Worm (Caenorhabditis elegans) whole organism, L1 larva: ENCODE results near the gene F19G12.1.
"Not testable (repeated sequence)": the region's sequence is repeated elsewhere in the genome, so short reads cannot be mapped to it uniquely, and the experiment has no call there.

Source experiments
- C16A3.4 ChIP-seq: fragments of 150-350 bp; optimal IDR thresholded peaks from 2 replicates; lab custom pipeline; 2014; ENCODE audit warnings: missing biosample characterization, missing genetic modification characterization
- Y116A8C.19 ChIP-seq: sonication (generic microtip); optimal IDR thresholded peaks from 2 replicates; lab custom pipeline; 2016; ENCODE audit warnings: missing compliant biosample characterization, missing genetic modification characterization, borderline replicate concordance
- ama-1 ChIP-seq: fragments of 150-350 bp; optimal IDR thresholded peaks from 2 replicates; lab custom pipeline; 2014
- blmp-1 ChIP-seq: fragments of 150-350 bp; optimal IDR thresholded peaks from 2 replicates; lab custom pipeline; 2014; ENCODE audit warnings: missing biosample characterization, missing genetic modification characterization
- ceh-82 ChIP-seq, 3 experiments: fragments of 150-350 bp in 1 of 3; sonication (generic microtip) in 2 of 3; optimal IDR thresholded peaks; 2 replicates each; lab custom pipeline; 2014 to 2017; ENCODE audit warnings: missing biosample characterization in 3 of 3, missing genetic modification characterization in 3 of 3
- ceh-88 ChIP-seq: fragments of 200-800 bp; sonication (Bioruptor generic); IDR thresholded peaks from 2 replicates; pipeline ENCODE4 v1.3.6; 2022; ENCODE audit warnings: missing genetic modification characterization, missing compliant biosample characterization
- dsc-1 ChIP-seq: sonication (generic microtip); optimal IDR thresholded peaks from 2 replicates; lab custom pipeline; 2016; ENCODE audit warnings: mild to moderate bottlenecking, missing genetic modification characterization, missing compliant biosample characterization
- elt-3 ChIP-seq, 6 experiments: fragments of 150-350 bp in 1 of 6; sonication (generic microtip); optimal IDR thresholded peaks; 2 replicates each; lab custom pipeline; 2017 to 2018; ENCODE audit warnings: missing biosample characterization in 6 of 6, missing genetic modification characterization in 6 of 6, inconsistent platforms in 1 of 6
- ets-5 ChIP-seq: fragments of 200-800 bp; sonication (Bioruptor generic); IDR thresholded peaks from 2 replicates; pipeline ENCODE4 v1.3.6; 2022; ENCODE audit warnings: missing genetic modification characterization, missing compliant biosample characterization
- fkh-8 ChIP-seq: sonication (generic microtip); optimal IDR thresholded peaks from 2 replicates; lab custom pipeline; 2016; ENCODE audit warnings: mild to moderate bottlenecking, missing genetic modification characterization, missing compliant biosample characterization
- hlh-17 ChIP-seq: fragments of 200-800 bp; sonication (Bioruptor generic); optimal IDR thresholded peaks from 2 replicates; lab custom pipeline; 2018; ENCODE audit warnings: missing genetic modification characterization, mild to moderate bottlenecking, missing compliant biosample characterization, moderate library complexity, borderline replicate concordance
- hlh-4 ChIP-seq: sonication (generic microtip); optimal IDR thresholded peaks from 2 replicates; lab custom pipeline; 2016; ENCODE audit warnings: mild to moderate bottlenecking, missing genetic modification characterization, missing compliant biosample characterization
- hpl-2 ChIP-seq: fragments of 150-350 bp; optimal IDR thresholded peaks from 2 replicates; lab custom pipeline; 2014; ENCODE audit warnings: missing biosample characterization, missing genetic modification reagents, missing genetic modification characterization
- lin-13 ChIP-seq: fragments of 150-350 bp; optimal IDR thresholded peaks from 2 replicates; lab custom pipeline; 2014; ENCODE audit warnings: missing biosample characterization, missing genetic modification reagents, missing genetic modification characterization
- lin-14 ChIP-seq: fragments of 200-800 bp; sonication (Bioruptor generic); optimal IDR thresholded peaks from 2 replicates; lab custom pipeline; 2018; ENCODE audit warnings: mild to moderate bottlenecking, missing genetic modification characterization, moderate library complexity, missing compliant biosample characterization
- lin-39 ChIP-seq: fragments of 150-350 bp; optimal IDR thresholded peaks from 2 replicates; lab custom pipeline; 2014; ENCODE audit warnings: missing biosample characterization, missing genetic modification reagents, missing genetic modification characterization
- lir-3 ChIP-seq: sonication (generic microtip); optimal IDR thresholded peaks from 2 replicates; lab custom pipeline; 2016; ENCODE audit warnings: mild to moderate bottlenecking, missing genetic modification characterization, moderate library complexity, missing compliant biosample characterization; ENCODE audit not compliant: poor library complexity
- lsy-2 ChIP-seq, 2 experiments: fragments of 150-350 bp; optimal IDR thresholded peaks; 2 replicates each; lab custom pipeline; 2014; ENCODE audit warnings: missing biosample characterization in 2 of 2, missing genetic modification characterization in 2 of 2
- mab-9 ChIP-seq: fragments of 200-800 bp; sonication (Bioruptor generic); IDR thresholded peaks from 2 replicates; pipeline ENCODE4 v1.3.6; 2022; ENCODE audit warnings: missing genetic modification reagents, missing genetic modification characterization, missing compliant biosample characterization
- mep-1 ChIP-seq: fragments of 150-350 bp; optimal IDR thresholded peaks from 2 replicates; lab custom pipeline; 2014; ENCODE audit warnings: missing biosample characterization, missing genetic modification characterization
- nhr-19 ChIP-seq: fragments of 200-800 bp; sonication (Bioruptor generic); conservative IDR thresholded peaks from 2 replicates; pipeline ENCODE4 v1.3.6; 2022; ENCODE audit warnings: missing genetic modification characterization, missing compliant biosample characterization
- nhr-237 ChIP-seq: fragments of 150-350 bp; optimal IDR thresholded peaks from 2 replicates; lab custom pipeline; 2014; ENCODE audit warnings: missing biosample characterization, missing genetic modification characterization
- nhr-28 ChIP-seq: fragments of 150-350 bp; optimal IDR thresholded peaks from 2 replicates; lab custom pipeline; 2014; ENCODE audit warnings: missing biosample characterization, missing genetic modification characterization
- nhr-84 ChIP-seq: sonication (generic microtip); optimal IDR thresholded peaks from 2 replicates; lab custom pipeline; 2017; ENCODE audit warnings: missing biosample characterization, missing genetic modification characterization
- nhr-90 ChIP-seq: sonication (generic microtip); optimal IDR thresholded peaks from 2 replicates; lab custom pipeline; 2016; ENCODE audit warnings: mild to moderate bottlenecking, missing genetic modification characterization, missing compliant biosample characterization; ENCODE audit not compliant: poor library complexity
- pag-3 ChIP-seq: sonication (generic microtip); optimal IDR thresholded peaks from 2 replicates; lab custom pipeline; 2017; ENCODE audit warnings: missing genetic modification characterization, mild to moderate bottlenecking, missing compliant biosample characterization, antibody characterized with exemption, borderline replicate concordance; ENCODE audit not compliant: insufficient read depth
- pqm-1 ChIP-seq: sonication (generic microtip); optimal IDR thresholded peaks from 3 replicates; lab custom pipeline; 2017; ENCODE audit warnings: missing biosample characterization, missing genetic modification characterization
- skn-1 ChIP-seq: fragments of 150-350 bp; optimal IDR thresholded peaks from 2 replicates; lab custom pipeline; 2014; ENCODE audit warnings: missing biosample characterization, missing genetic modification characterization
- snu-23 ChIP-seq: sonication (generic microtip); optimal IDR thresholded peaks from 2 replicates; lab custom pipeline; 2016; ENCODE audit warnings: missing genetic modification characterization, missing compliant biosample characterization
- sptf-1 ChIP-seq: fragments of 150-350 bp; optimal IDR thresholded peaks from 2 replicates; lab custom pipeline; 2014; ENCODE audit warnings: missing biosample characterization, missing genetic modification characterization
- tbx-2 ChIP-seq: sonication (generic microtip); optimal IDR thresholded peaks from 2 replicates; lab custom pipeline; 2016; ENCODE audit warnings: missing genetic modification characterization, missing compliant biosample characterization
- tlp-1 ChIP-seq: fragments of 150-350 bp; optimal IDR thresholded peaks from 2 replicates; lab custom pipeline; 2014; ENCODE audit warnings: missing biosample characterization, missing genetic modification characterization
- unc-30 ChIP-seq: sonication (generic microtip); optimal IDR thresholded peaks from 2 replicates; lab custom pipeline; 2017; ENCODE audit warnings: missing biosample characterization, missing genetic modification characterization
- unc-98 ChIP-seq: fragments of 200-800 bp; sonication (Bioruptor generic); IDR thresholded peaks from 2 replicates; pipeline ENCODE4 v1.3.6; 2022; ENCODE audit warnings: missing genetic modification characterization, missing compliant biosample characterization
- xbp-1 ChIP-seq: sonication (generic microtip); optimal IDR thresholded peaks from 2 replicates; lab custom pipeline; 2016; ENCODE audit warnings: missing genetic modification characterization, missing compliant biosample characterization
- zag-1 ChIP-seq: fragments of 150-350 bp; optimal IDR thresholded peaks from 2 replicates; lab custom pipeline; 2014; ENCODE audit warnings: missing biosample characterization, missing genetic modification characterization

F19G12.1 gene

DNA sequence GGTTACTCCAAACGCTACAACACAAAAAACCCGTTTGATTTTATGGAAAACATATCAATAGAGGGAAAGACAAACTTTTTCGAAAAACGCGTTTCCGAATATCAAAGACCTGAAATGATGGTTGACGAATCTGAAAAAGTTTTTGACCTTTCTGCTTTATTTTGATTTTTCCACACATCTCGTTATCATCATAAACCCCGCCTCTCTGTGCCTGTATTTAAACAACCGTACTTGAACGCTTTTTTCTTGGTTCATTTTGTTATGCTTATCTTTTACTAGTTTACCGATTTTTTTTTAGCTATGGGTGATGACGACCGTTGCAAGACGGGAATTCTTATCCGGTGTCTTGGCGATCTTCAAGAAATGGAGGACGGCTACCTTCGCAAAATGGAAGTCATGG is at the start of gene F19G12.1:
Gene F19G12.1 (plus strand): TSS at position 301 of the 400 bp plus-strand sequence.
- not testable (repeated sequence) for TF ChIP-seq tbx-2 (tag; lab: Kevin White, UChicago); ama-1 (lab: Kevin White, UChicago); blmp-1 (tag; lab: Kevin White, UChicago)

DNA sequence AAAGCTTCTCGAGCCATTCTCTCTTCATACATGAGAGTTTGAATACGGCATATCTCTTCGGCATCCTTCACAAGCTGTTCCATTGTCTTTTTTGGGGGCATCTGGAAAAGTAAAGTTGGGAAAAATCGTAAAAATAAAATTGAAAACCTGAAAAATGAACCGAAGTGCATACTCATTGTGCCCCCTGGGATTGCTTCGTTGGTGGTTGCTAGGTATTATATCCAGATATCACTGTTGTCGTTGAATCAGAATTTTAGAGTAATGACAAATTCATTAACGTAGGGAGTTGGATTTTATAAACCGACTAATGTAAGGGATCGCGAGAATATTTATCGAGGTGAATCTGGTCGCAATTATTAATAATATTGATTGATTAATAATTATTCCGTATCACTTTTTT is 49.2 kb upstream of the F19G12.1 start, which contains the start of gene F56C3.10:
Gene F56C3.10 (minus strand): TSS at position 101 of the 400 bp plus-strand sequence.
- TF ChIP-seq lir-3 (tag; lab: Kevin White, UChicago): no peak

- TF ChIP-seq hlh-4 (tag; lab: Kevin White, UChicago) (no peak), nhr-84 (tag; lab: Kevin White, UChicago) (no peak), hpl-2 (GFP tag; lab: Kevin White, UChicago) (no peak), nhr-19 (GFP tag; lab: Robert Waterston, UW) (no peak), lsy-2 (tag; optimal IDR thresholded peaks at IDR 0.05; lab: Kevin White, UChicago) (no peak), snu-23 (GFP tag; lab: Kevin White, UChicago) (no peak), unc-98 (GFP tag; lab: Robert Waterston, UW) (no peak), ceh-82 (tag; optimal IDR thresholded peaks at IDR 0.05; lab: Kevin White, UChicago) (no peak), unc-30 (tag; lab: Kevin White, UChicago) (no peak), skn-1 (no peak), lin-39 (tag; lab: Kevin White, UChicago) (no peak), Y116A8C.19 (no peak), nhr-237 (tag; lab: Kevin White, UChicago) (no peak), ceh-88 (GFP tag; lab: Robert Waterston, UW) (no peak)
Observed at ce11 chrX:1383546-1383945, 47.3 kb upstream of the F19G12.1 start.

DNA sequence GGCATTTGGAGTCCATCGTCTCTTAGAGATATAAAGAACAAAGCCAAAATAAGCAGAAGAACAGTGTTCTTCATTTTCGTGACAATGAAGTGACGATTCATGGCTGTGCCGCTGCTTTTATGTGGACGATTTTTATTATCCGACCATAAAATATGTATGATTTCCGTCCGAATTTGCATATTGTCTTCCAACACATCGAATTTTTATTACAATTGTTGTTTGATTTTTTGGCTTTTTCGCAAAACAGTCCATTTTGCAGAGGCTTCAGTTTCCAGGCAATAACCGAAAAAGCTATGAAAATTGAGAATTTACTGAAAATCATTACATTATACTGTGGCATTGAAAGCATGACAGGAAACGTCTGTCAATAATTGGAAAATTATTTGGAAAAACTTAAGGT is 46.3 kb upstream of the F19G12.1 start, which contains the start of gene F56C3.8:
Gene F56C3.8 (minus strand): TSS at position 101 of the 400 bp plus-strand sequence.
- TF ChIP-seq pag-3 (tag; lab: Kevin White, UChicago): no peak
- TF ChIP-seq lin-14 (GFP tag; lab: Kevin White, UChicago): no peak
- TF ChIP-seq hlh-17: no peak
- TF ChIP-seq hpl-2 (GFP tag; lab: Kevin White, UChicago): no peak
- TF ChIP-seq zag-1 (tag; lab: Kevin White, UChicago): no peak
- no peak for TF ChIP-seq elt-3 (tag; optimal IDR thresholded peaks at IDR 0.05; lab: Kevin White, UChicago)
- no peak for TF ChIP-seq fkh-8
- no peak for TF ChIP-seq mep-1 (tag; lab: Kevin White, UChicago)
- TF ChIP-seq lin-39 (tag; lab: Kevin White, UChicago): no peak
- no peak for TF ChIP-seq ceh-88 (GFP tag; lab: Robert Waterston, UW)
- TF ChIP-seq snu-23 (GFP tag; lab: Kevin White, UChicago): no peak
- no peak for TF ChIP-seq dsc-1
- TF ChIP-seq lin-13 (GFP tag; lab: Kevin White, UChicago): no peak

ce11 chrX:1386893-1387367 is 43.9 kb upstream of the F19G12.1 start, which contains the start of gene F56C3.1:
Gene F56C3.1, plus strand, starts transcription at chrX:1387317.
- no peak for TF ChIP-seq unc-30 (tag; lab: Kevin White, UChicago)
- no peak for TF ChIP-seq mab-9 (GFP tag; lab: Robert Waterston, UW)
- TF ChIP-seq nhr-28 (tag; lab: Kevin White, UChicago): no peak
- no peak for TF ChIP-seq xbp-1 (tag; lab: Kevin White, UChicago)
- no peak for TF ChIP-seq sptf-1 (tag; lab: Kevin White, UChicago)
- TF ChIP-seq pqm-1 (tag; lab: Kevin White, UChicago): no peak
- TF ChIP-seq C16A3.4 (tag; lab: Kevin White, UChicago): no peak
- TF ChIP-seq nhr-90 (tag; lab: Kevin White, UChicago): no peak
- TF ChIP-seq ets-5 (GFP tag; lab: Robert Waterston, UW): no peak
- TF ChIP-seq tlp-1: no peak
